Worm (Caenorhabditis elegans): ENCODE data around the gene K07C11.7.

Gene K07C11.7

ce11 chrV:8213868-8214267 lies at the start of gene K07C11.7:
Gene K07C11.7 (minus strand): TSS chrV:8213968.
- TF ChIP-seq unc-62 (GFP tag; optimal IDR thresholded peaks at IDR 0.05), result no peak

ce11 chrV:8263466-8263865 lies 49.7 kb upstream of the K07C11.7 start, which contains the start of gene C16D9.8:
Gene C16D9.8 (minus strand): TSS chrV:8263566.
- no peak for TF ChIP-seq unc-62 (GFP tag; optimal IDR thresholded peaks at IDR 0.05)

ce11 chrV:8262212-8262611 lies 48.4 kb upstream of the K07C11.7 start:
- no peak for TF ChIP-seq unc-62 (GFP tag; optimal IDR thresholded peaks at IDR 0.05)

ce11 chrV:8259016-8259415 lies 45.2 kb upstream of the K07C11.7 start, which contains the start of gene C16D9.1:
Gene C16D9.1 (plus strand): TSS chrV:8259316.
- TF ChIP-seq unc-62 (GFP tag; optimal IDR thresholded peaks at IDR 0.05), result no peak

- no peak for TF ChIP-seq unc-62 (GFP tag; optimal IDR thresholded peaks at IDR 0.05)
These were observed 41.2 kb upstream of the K07C11.7 start for ce11 chrV:8254973-8255372.

- no peak for TF ChIP-seq unc-62 (GFP tag; optimal IDR thresholded peaks at IDR 0.05)
These were observed 40.2 kb upstream of the K07C11.7 start for ce11 chrV:8253946-8254345.

- TF ChIP-seq unc-62 (GFP tag; optimal IDR thresholded peaks at IDR 0.05), result no peak
These were observed 38.8 kb upstream of the K07C11.7 start for ce11 chrV:8252532-8252931.

ce11 chrV:8251075-8251474 lies 37.3 kb upstream of the K07C11.7 start:
- TF ChIP-seq unc-62 (GFP tag; optimal IDR thresholded peaks at IDR 0.05), result no peak

- TF ChIP-seq unc-62 (GFP tag; optimal IDR thresholded peaks at IDR 0.05), result no peak
These were observed 36.4 kb upstream of the K07C11.7 start, which contains the start of gene C16D9.6 for ce11 chrV:8250208-8250607. Gene C16D9.6 (minus strand): TSS chrV:8250308.

ce11 chrV:8247311-8248105 lies 33.7 kb upstream of the K07C11.7 start:
- TF ChIP-seq unc-62 (GFP tag; optimal IDR thresholded peaks at IDR 0.05), result no peak

- TF ChIP-seq unc-62 (GFP tag; optimal IDR thresholded peaks at IDR 0.05), result no peak
These were observed 31.7 kb upstream of the K07C11.7 start, which contains the start of gene C16D9.5 for ce11 chrV:8245457-8245856. Gene C16D9.5 (minus strand): TSS chrV:8245557.

ce11 chrV:8243201-8243600 lies 29.4 kb upstream of the K07C11.7 start:
- no peak for TF ChIP-seq unc-62 (GFP tag; optimal IDR thresholded peaks at IDR 0.05)

- TF ChIP-seq unc-62 (GFP tag; optimal IDR thresholded peaks at IDR 0.05), result no peak
These were observed 29.0 kb upstream of the K07C11.7 start, which contains the start of gene C16D9.4 for ce11 chrV:8242798-8243197. Gene C16D9.4 (minus strand): TSS chrV:8242898.

- no peak for TF ChIP-seq unc-62 (GFP tag; optimal IDR thresholded peaks at IDR 0.05)
These were observed 26.2 kb upstream of the K07C11.7 start, which contains the start of gene C16D9.3 for ce11 chrV:8239928-8240327. Gene C16D9.3 (minus strand): TSS chrV:8240028.

ce11 chrV:8238290-8238689 lies 24.5 kb upstream of the K07C11.7 start, which contains the start of gene rol-3:
Gene rol-3 (minus strand): TSS chrV:8238409.
- TF ChIP-seq unc-62 (GFP tag; optimal IDR thresholded peaks at IDR 0.05), result no peak

ce11 chrV:8235331-8235730 lies 21.6 kb upstream of the K07C11.7 start:
- no peak for TF ChIP-seq unc-62 (GFP tag; optimal IDR thresholded peaks at IDR 0.05)

ce11 chrV:8230056-8230455 lies 16.3 kb upstream of the K07C11.7 start:
- no peak for TF ChIP-seq unc-62 (GFP tag; optimal IDR thresholded peaks at IDR 0.05)

Data from whole organism, dauer.